Fruit fly (Drosophila melanogaster) whole organism, wandering third instar larva: ENCODE measurements around the gene CG12439.

ENCODE experiments used
- Abd-B ChIP-seq: fragments of >200 bp; optimal IDR thresholded peaks from 2 replicates; lab custom pipeline; 2017; ENCODE audit warnings: missing biosample characterization, missing genetic modification characterization
- CG32264 ChIP-seq: fragments of 200-800 bp; sonication (Bioruptor generic); optimal IDR thresholded peaks from 2 replicates; lab custom pipeline; 2016; ENCODE audit warnings: missing biosample characterization, missing genetic modification characterization
- Dfd ChIP-seq: fragments of >200 bp; optimal IDR thresholded peaks from 2 replicates; lab custom pipeline; 2017; ENCODE audit warnings: missing biosample characterization, missing genetic modification characterization
- Hnf4 ChIP-seq: fragments of 200-800 bp; sonication (Bioruptor generic); optimal IDR thresholded peaks from 2 replicates; lab custom pipeline; 2016; ENCODE audit warnings: missing biosample characterization, mild to moderate bottlenecking, missing genetic modification characterization
- Hr78 ChIP-seq: fragments of >200 bp; optimal IDR thresholded peaks from 2 replicates; lab custom pipeline; 2017; ENCODE audit warnings: missing biosample characterization, missing genetic modification characterization
- Hr83 ChIP-seq: fragments of 200-300 bp; sonication (Bioruptor generic); optimal IDR thresholded peaks from 2 replicates; lab custom pipeline; 2016; ENCODE audit warnings: missing biosample characterization, mild to moderate bottlenecking, missing genetic modification characterization, moderate library complexity; ENCODE audit not compliant: poor library complexity, severe bottlenecking
- Jra ChIP-seq: sonication (Bioruptor generic); optimal IDR thresholded peaks from 2 replicates; lab custom pipeline; 2016; ENCODE audit warnings: missing biosample characterization, missing genetic modification characterization
- Myc ChIP-seq: fragments of >200 bp; optimal IDR thresholded peaks from 2 replicates; lab custom pipeline; 2017
- OdsH ChIP-seq: fragments of 200-800 bp; sonication (Bioruptor generic); optimal IDR thresholded peaks from 2 replicates; lab custom pipeline; 2016; ENCODE audit warnings: missing biosample characterization, mild to moderate bottlenecking, missing genetic modification characterization
- Rel ChIP-seq, 2 experiments: fragments of 200-800 bp; sonication (Bioruptor generic) in 1 of 2; optimal IDR thresholded peaks; 2 replicates in 1 of 2; 3 replicates in 1 of 2; lab custom pipeline; 2016 to 2019; ENCODE audit warnings: mild to moderate bottlenecking in 2 of 2, missing biosample characterization in 2 of 2, missing genetic modification characterization in 2 of 2, moderate library complexity in 1 of 2
- h ChIP-seq: fragments of 200-800 bp; sonication (Bioruptor generic); optimal IDR thresholded peaks from 3 replicates; lab custom pipeline; 2016; ENCODE audit warnings: missing biosample characterization, mild to moderate bottlenecking, missing genetic modification characterization
- lola ChIP-seq: fragments of >200 bp; optimal IDR thresholded peaks from 2 replicates; lab custom pipeline; 2017; ENCODE audit warnings: missing biosample characterization, missing genetic modification characterization
- usp ChIP-seq: fragments of >200 bp; optimal IDR thresholded peaks from 2 replicates; lab custom pipeline; 2017; ENCODE audit warnings: missing biosample characterization, missing genetic modification characterization

dm6 chr2L:9120475-9121309 lies 43.8 kb downstream of the CG12439 start:
- TF ChIP-seq Hnf4 (GFP tag; lab: Kevin White, UChicago): no peak
- no peak for TF ChIP-seq Jra (GFP tag; lab: Kevin White, UChicago)
- TF ChIP-seq usp (GFP tag; lab: Kevin White, UChicago): no peak
- no peak for TF ChIP-seq Abd-B (GFP tag; lab: Kevin White, UChicago)
- no peak for TF ChIP-seq Rel (GFP tag; optimal IDR thresholded peaks at IDR 0.05; lab: Kevin White, UChicago)
- no peak for TF ChIP-seq Rel (tag; optimal IDR thresholded peaks at IDR 0.05; lab: Kevin White, UChicago)
- TF ChIP-seq lola (GFP tag; lab: Kevin White, UChicago): no peak
- TF ChIP-seq Hr78 (GFP tag; lab: Kevin White, UChicago): no peak
- no peak for TF ChIP-seq OdsH (GFP tag; lab: Kevin White, UChicago)
- TF ChIP-seq h: no peak
- TF ChIP-seq Hr83 (GFP tag; lab: Kevin White, UChicago): no peak
- peak; percentile 66 for TF ChIP-seq Myc
- no peak for TF ChIP-seq Dfd (GFP tag; lab: Kevin White, UChicago)
- TF ChIP-seq CG32264 (GFP tag; lab: Kevin White, UChicago): no peak
